Fruit fly (Drosophila melanogaster): ENCODE results near the gene CG43115.

The CG43115 gene

dm6 chrX:6077043-6077547, 10.9 kb upstream of the CG43115 start (continued):
- TF ChIP-seq ftz-f1 (GFP tag; optimal IDR thresholded peaks at IDR 0.05) (peak; percentile 25), CG12942 (GFP tag; optimal IDR thresholded peaks at IDR 0.05) (no peak), lab (GFP tag; optimal IDR thresholded peaks at IDR 0.05) (no peak), CG8765 (GFP tag; IDR thresholded peaks at IDR 0.05) (no peak), CTCF (GFP tag; optimal IDR thresholded peaks at IDR 0.05) (no peak), pnt (GFP tag; optimal IDR thresholded peaks at IDR 0.05) (no peak), CG9932 (GFP tag; IDR thresholded peaks at IDR 0.05) (no peak), CG7556 (GFP tag; optimal IDR thresholded peaks at IDR 0.05) (peak; percentile 30), CG18011 (GFP tag; optimal IDR thresholded peaks at IDR 0.05) (no peak), sima (GFP tag; optimal IDR thresholded peaks at IDR 0.05) (no peak), Asciz (GFP tag; optimal IDR thresholded peaks at IDR 0.05) (peak; percentile 25), Jarid2 (GFP tag; optimal IDR thresholded peaks at IDR 0.05) (peak; percentile 31), gcm2 (GFP tag; optimal IDR thresholded peaks at IDR 0.05) (no peak), CG11695 (GFP tag; IDR thresholded peaks at IDR 0.05) (0 out of 3 replicates have a peak, but pooled peaks have one; percentile 25), CG13775 (GFP tag; optimal IDR thresholded peaks at IDR 0.05) (no peak), CG9797 (GFP tag; optimal IDR thresholded peaks at IDR 0.05) (no peak), CG2120 (GFP tag; optimal IDR thresholded peaks at IDR 0.05) (no peak), tgo (GFP tag; IDR thresholded peaks at IDR 0.05) (no peak), CG7372 (GFP tag; IDR thresholded peaks at IDR 0.05) (no peak), CG10321 (GFP tag; IDR thresholded peaks at IDR 0.05) (no peak), lola (GFP tag; optimal IDR thresholded peaks at IDR 0.05) (no peak), CG17912 (GFP tag; optimal IDR thresholded peaks at IDR 0.05) (no peak), pzg (GFP tag; optimal IDR thresholded peaks at IDR 0.05) (no peak), CG8924 (tag; optimal IDR thresholded peaks at IDR 0.05) (peak; percentile 36), fu2 (GFP tag; optimal IDR thresholded peaks at IDR 0.05) (no peak), ash1 (GFP tag; optimal IDR thresholded peaks at IDR 0.05) (no peak), CG7786 (GFP tag; optimal IDR thresholded peaks at IDR 0.05) (no peak), CG43689 (GFP tag; IDR thresholded peaks at IDR 0.05) (no peak), CG8359 (GFP tag; optimal IDR thresholded peaks at IDR 0.05; ENCODE audit: borderline replicate concordance) (no peak), nmo (GFP tag; optimal IDR thresholded peaks at IDR 0.05) (peak; percentile 38), CG5245 (GFP tag; optimal IDR thresholded peaks at IDR 0.05) (no peak), Bdp1 (GFP tag; optimal IDR thresholded peaks at IDR 0.05) (no peak), CG10431 (GFP tag; optimal IDR thresholded peaks at IDR 0.05) (peak; percentile 8), Med (GFP tag) (peak; percentile 30), Hmr (GFP tag; optimal IDR thresholded peaks at IDR 0.05) (no peak), ato (GFP tag; IDR thresholded peaks at IDR 0.05; ENCODE audit: partially characterized antibody) (no peak), CrebB (tag; optimal IDR thresholded peaks at IDR 0.05) (no peak), CG32767 (GFP tag; IDR thresholded peaks at IDR 0.05) (no peak), E2f1 (GFP tag; IDR thresholded peaks at IDR 0.05) (no peak), rib (GFP tag; IDR thresholded peaks at IDR 0.05) (no peak), CG5180 (GFP tag; optimal IDR thresholded peaks at IDR 0.05) (no peak), crp (GFP tag; optimal IDR thresholded peaks at IDR 0.05) (no peak), CG12155 (GFP tag; optimal IDR thresholded peaks at IDR 0.05) (no peak), MESR4 (GFP tag; optimal IDR thresholded peaks at IDR 0.05) (no peak), lilli (GFP tag; optimal IDR thresholded peaks at IDR 0.05) (no peak), Bteb2 (GFP tag; optimal IDR thresholded peaks at IDR 0.05) (no peak), gsb (GFP tag; IDR thresholded peaks at IDR 0.05) (no peak), CG13624 (GFP tag; optimal IDR thresholded peaks at IDR 0.05) (no peak), CG12104 (GFP tag; optimal IDR thresholded peaks at IDR 0.05) (peak; percentile 5), CG14050 (GFP tag; IDR thresholded peaks at IDR 0.05) (no peak), CG33213 (GFP tag; optimal IDR thresholded peaks at IDR 0.05) (no peak)

Measured in whole organism, embryonic.